Worm (Caenorhabditis elegans): ENCODE results near the gene tyr-2.
A peak's percentile ranks its signal among the peaks of the same experiment; 100 is the strongest.

tyr-2 gene

ce11 chrIII:13763260-13764112 is 19.5 kb downstream of the tyr-2 start (continued):
- peak; percentile 23 for TF ChIP-seq lin-40 (tag; optimal IDR thresholded peaks at IDR 0.05)
- no peak for TF ChIP-seq B0261.1 (tag; optimal IDR thresholded peaks at IDR 0.05)
- TF ChIP-seq ztf-25 (GFP tag; IDR thresholded peaks at IDR 0.05) = no peak
- no peak for TF ChIP-seq mcd-1 (GFP tag; IDR thresholded peaks at IDR 0.05)
- no peak; the same call in 1 of the 2 replicates for TF ChIP-seq Y53G8AR.9 (GFP tag; conservative IDR thresholded peaks at IDR 0.05)
- TF ChIP-seq F23B12.7 (tag; optimal IDR thresholded peaks at IDR 0.05; ENCODE audit: insufficient read depth) = no peak
- TF ChIP-seq ztf-22 (GFP tag; optimal IDR thresholded peaks at IDR 0.05) = peak; percentile 2
- TF ChIP-seq Y95B8A.8 (GFP tag; IDR thresholded peaks at IDR 0.05) = no peak; the same call in 1 of the 2 replicates
- TF ChIP-seq hrde-1 (tag; optimal IDR thresholded peaks at IDR 0.05; ENCODE audit: borderline replicate concordance) = no peak
- TF ChIP-seq gei-17 (GFP tag; optimal IDR thresholded peaks at IDR 0.05) = peak; percentile 18

DNA sequence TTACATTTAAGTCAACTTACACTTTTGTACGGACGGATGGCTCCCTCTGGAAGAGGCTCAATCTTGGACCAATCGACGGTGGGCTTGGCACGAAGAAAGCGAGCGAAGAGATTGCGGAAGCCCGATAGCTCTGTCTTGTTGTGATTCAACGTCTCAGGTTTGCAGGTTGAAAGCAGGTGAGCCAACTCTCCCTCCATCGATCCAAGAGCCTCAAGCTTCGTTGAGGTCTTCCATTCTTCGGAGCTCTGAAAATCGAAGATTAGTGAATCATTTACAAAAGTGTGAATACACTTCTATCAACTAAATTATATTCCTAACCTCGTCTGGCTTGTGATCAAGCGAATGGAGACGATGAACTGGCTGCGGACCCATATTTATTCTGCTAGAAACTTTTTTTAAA is 21.8 kb downstream of the tyr-2 start:
- no peak for TF ChIP-seq nfya-1 (tag; optimal IDR thresholded peaks at IDR 0.05; ENCODE audit: borderline replicate concordance, insufficient read depth)
- no peak for TF ChIP-seq D2030.7 (GFP tag; IDR thresholded peaks at IDR 0.05)
- no peak for TF ChIP-seq ztf-18 (tag; optimal IDR thresholded peaks at IDR 0.05)
- no peak for TF ChIP-seq rpc-1 (optimal IDR thresholded peaks at IDR 0.05)
- no peak for TF ChIP-seq rpc-1 (tag; optimal IDR thresholded peaks at IDR 0.05)
- TF ChIP-seq chd-7 (tag; optimal IDR thresholded peaks at IDR 0.05) = no peak
- TF ChIP-seq F49E8.2 (tag; optimal IDR thresholded peaks at IDR 0.05; ENCODE audit: insufficient read depth) = no peak
- no peak for TF ChIP-seq F57C9.4 (tag; optimal IDR thresholded peaks at IDR 0.05)
- no peak for TF ChIP-seq snpc-1.3 (tag; optimal IDR thresholded peaks at IDR 0.05; ENCODE audit: insufficient read depth)
- peak in 1 of 3 experiments; percentile 1 for TF ChIP-seq lin-35 (GFP tag; optimal IDR thresholded peaks at IDR 0.05)
- TF ChIP-seq zfh-2 (GFP tag; conservative IDR thresholded peaks at IDR 0.05) = 0 out of 2 replicates have a peak, but pooled peaks have one; percentile 15
- 0 out of 2 replicates have a peak, but pooled peaks have one; percentile 66 for TF ChIP-seq madf-3 (GFP tag; IDR thresholded peaks at IDR 0.05)
- no peak for TF ChIP-seq tlf-1 (GFP tag; optimal IDR thresholded peaks at IDR 0.05)
- no peak for TF ChIP-seq attf-6 (GFP tag; IDR thresholded peaks at IDR 0.05)

DNA sequence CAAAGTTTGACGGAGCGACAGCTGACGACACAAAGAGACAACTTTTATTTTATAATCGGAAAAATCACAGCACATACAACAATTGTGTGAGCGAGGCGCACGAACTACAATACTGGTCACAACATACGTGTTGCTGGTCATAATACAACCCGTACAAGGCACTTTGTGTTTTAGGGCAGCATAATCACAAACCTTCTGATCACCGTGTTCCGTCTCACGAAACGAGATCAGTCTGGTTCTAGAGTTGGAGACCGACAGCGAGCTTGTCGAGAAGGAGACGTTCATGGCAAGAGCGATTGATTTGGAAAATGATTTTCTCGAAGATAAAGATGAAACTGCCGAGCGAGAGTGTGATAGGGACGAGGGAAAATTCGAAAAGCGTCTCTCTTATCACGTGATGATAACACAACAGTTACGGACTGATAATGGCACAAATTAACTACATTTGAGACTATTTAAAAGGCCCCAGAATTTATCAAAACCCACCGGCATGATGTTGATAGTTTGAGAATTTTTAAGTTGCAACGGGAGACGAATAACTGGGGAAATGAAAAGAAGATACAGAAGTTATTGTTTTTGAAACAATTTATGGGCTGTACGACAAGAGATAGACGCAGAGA is 22.8 kb downstream of the tyr-2 start:
- TF ChIP-seq F37B4.10 (GFP tag; IDR thresholded peaks at IDR 0.05) (no peak), ama-1 (optimal IDR thresholded peaks at IDR 0.05) (peak; percentile 48), ama-1 (GFP tag; optimal IDR thresholded peaks at IDR 0.05) (no peak), cebp-1 (GFP tag; IDR thresholded peaks at IDR 0.05) (no peak), cebp-1 (tag; optimal IDR thresholded peaks at IDR 0.05) (peak; percentile 31), Y56A3A.18 (GFP tag; IDR thresholded peaks at IDR 0.05) (no peak), ZK185.1 (tag; optimal IDR thresholded peaks at IDR 0.05; ENCODE audit: poor library complexity, severe bottlenecking) (peak; percentile 19), nhr-120 (GFP tag; IDR thresholded peaks at IDR 0.05) (no peak), akir-1 (GFP tag; optimal IDR thresholded peaks at IDR 0.05) (no peak), F39B2.1 (GFP tag; IDR thresholded peaks at IDR 0.05) (no peak), zfh-2 (GFP tag; conservative IDR thresholded peaks at IDR 0.05) (no peak), snpc-4 (GFP tag; optimal IDR thresholded peaks at IDR 0.05) (no peak), snpc-4 (tag; optimal IDR thresholded peaks at IDR 0.05) (peak in 1 of 4 experiments; percentile 37), lin-35 (GFP tag; optimal IDR thresholded peaks at IDR 0.05) (peak in 1 of 3 experiments; percentile 5), nhr-90 (tag; optimal IDR thresholded peaks at IDR 0.05) (peak; percentile 31), ekl-4 (GFP tag; IDR thresholded peaks at IDR 0.05) (no peak), snpc-3.4 (tag; optimal IDR thresholded peaks at IDR 0.05) (no peak), repo-1 (tag; optimal IDR thresholded peaks at IDR 0.05) (no peak), ceh-27 (GFP tag; optimal IDR thresholded peaks at IDR 0.05) (no peak), let-526 (GFP tag; IDR thresholded peaks at IDR 0.05) (no peak), ceh-91 (GFP tag; IDR thresholded peaks at IDR 0.05) (no peak), rcor-1 (GFP tag; IDR thresholded peaks at IDR 0.05) (no peak)

Measured in whole organism, young adult.